Worm (Caenorhabditis elegans) whole organism, L1 larva: ENCODE results near the gene Y43F8B.22.

ENCODE experiments used
- dsc-1 ChIP-seq: sonication (generic microtip); optimal IDR thresholded peaks from 2 replicates; lab custom pipeline; 2016; ENCODE audit warnings: mild to moderate bottlenecking, missing genetic modification characterization, missing compliant biosample characterization
- elt-2 ChIP-seq: sonication (generic microtip); optimal IDR thresholded peaks from 2 replicates; lab custom pipeline; 2016; ENCODE audit warnings: missing genetic modification characterization, mild to moderate bottlenecking, inconsistent platforms, missing compliant biosample characterization, missing genetic modification reagents
- mep-1 ChIP-seq: fragments of 150-350 bp; optimal IDR thresholded peaks from 2 replicates; lab custom pipeline; 2014; ENCODE audit warnings: missing biosample characterization, missing genetic modification characterization
- nhr-11 ChIP-seq: fragments of 150-350 bp; optimal IDR thresholded peaks from 2 replicates; lab custom pipeline; 2014; ENCODE audit warnings: missing biosample characterization, missing genetic modification characterization
- nhr-12 ChIP-seq: sonication (generic microtip); optimal IDR thresholded peaks from 2 replicates; lab custom pipeline; 2017; ENCODE audit warnings: missing biosample characterization, missing genetic modification characterization
- nhr-20 ChIP-seq: sonication (generic microtip); optimal IDR thresholded peaks from 2 replicates; lab custom pipeline; 2016; ENCODE audit warnings: mild to moderate bottlenecking, missing genetic modification characterization, missing compliant biosample characterization
- nhr-28 ChIP-seq: fragments of 150-350 bp; optimal IDR thresholded peaks from 2 replicates; lab custom pipeline; 2014; ENCODE audit warnings: missing biosample characterization, missing genetic modification characterization
- nhr-77 ChIP-seq: fragments of 150-350 bp; optimal IDR thresholded peaks from 2 replicates; lab custom pipeline; 2014; ENCODE audit warnings: missing biosample characterization, missing genetic modification characterization
- skn-1 ChIP-seq: fragments of 150-350 bp; optimal IDR thresholded peaks from 2 replicates; lab custom pipeline; 2014; ENCODE audit warnings: missing biosample characterization, missing genetic modification characterization
- snpc-4 ChIP-seq: fragments of 150-350 bp; optimal IDR thresholded peaks from 2 replicates; lab custom pipeline; 2014; ENCODE audit warnings: missing biosample characterization, missing genetic modification characterization
- sptf-1 ChIP-seq: fragments of 150-350 bp; optimal IDR thresholded peaks from 2 replicates; lab custom pipeline; 2014; ENCODE audit warnings: missing biosample characterization, missing genetic modification characterization
- ztf-4 ChIP-seq: fragments of 150-350 bp; optimal IDR thresholded peaks from 2 replicates; lab custom pipeline; 2014; ENCODE audit warnings: missing biosample characterization, missing genetic modification characterization

DNA sequence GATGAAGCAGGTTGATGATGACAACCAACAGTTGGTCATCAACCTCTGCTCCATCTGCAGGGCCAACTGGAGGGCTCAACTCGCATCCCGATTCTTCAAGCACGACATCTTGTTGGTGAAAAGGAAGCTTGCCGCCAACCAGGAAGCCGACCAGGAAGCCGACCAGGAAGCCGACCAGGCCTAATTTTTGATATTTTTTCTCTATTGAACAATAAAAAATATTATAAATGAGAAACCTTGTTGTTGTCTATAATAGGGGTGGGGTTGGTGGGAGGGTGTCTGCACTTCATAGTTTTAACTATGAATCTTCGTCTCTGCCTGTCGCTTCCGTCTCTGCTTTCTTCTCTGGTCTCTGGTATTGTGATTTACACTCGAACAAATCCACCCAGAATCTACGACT, 3.1 kb downstream of the Y43F8B.22 start, which contains the start of gene Y43F8B.18:
- TF ChIP-seq nhr-77 (tag; lab: Kevin White, UChicago) = no peak
- no peak for TF ChIP-seq nhr-12 (tag; lab: Kevin White, UChicago)
- TF ChIP-seq snpc-4 (tag; lab: Kevin White, UChicago) = no peak
- TF ChIP-seq ztf-4 (tag; lab: Kevin White, UChicago) = no peak
- no peak for TF ChIP-seq sptf-1 (tag; lab: Kevin White, UChicago)
- no peak for TF ChIP-seq nhr-20
- TF ChIP-seq mep-1 (tag; lab: Kevin White, UChicago) = no peak
- no peak for TF ChIP-seq skn-1 (tag; lab: Kevin White, UChicago)
- TF ChIP-seq dsc-1 (tag; lab: Kevin White, UChicago) = no peak
- no peak for TF ChIP-seq elt-2 (tag; lab: Kevin White, UChicago)
- TF ChIP-seq nhr-11 (tag; lab: Kevin White, UChicago) = no peak
- TF ChIP-seq nhr-28 (tag; lab: Kevin White, UChicago) = no peak
